Worm (Caenorhabditis elegans) whole organism, L2 larva: ENCODE measurements around the gene F26G1.3.

Experiments
- ZK546.5 ChIP-seq: sonication (generic microtip); optimal IDR thresholded peaks from 2 replicates; lab custom pipeline; 2017; ENCODE audit warnings: missing biosample characterization, missing genetic modification characterization
- blmp-1 ChIP-seq: sonication (generic microtip); optimal IDR thresholded peaks from 2 replicates; lab custom pipeline; 2017; ENCODE audit warnings: missing genetic modification characterization, mild to moderate bottlenecking, missing compliant biosample characterization, antibody characterized with exemption, moderate library complexity; ENCODE audit not compliant: insufficient read depth
- ceh-82 ChIP-seq: fragments of 150-350 bp; optimal IDR thresholded peaks from 2 replicates; lab custom pipeline; 2014; ENCODE audit warnings: missing biosample characterization, missing genetic modification characterization
- elt-3 ChIP-seq: sonication (generic microtip); optimal IDR thresholded peaks from 2 replicates; lab custom pipeline; 2017; ENCODE audit warnings: missing biosample characterization, missing genetic modification characterization
- lin-13 ChIP-seq: fragments of 150-350 bp; optimal IDR thresholded peaks from 2 replicates; lab custom pipeline; 2014; ENCODE audit warnings: missing biosample characterization, missing genetic modification reagents, missing genetic modification characterization
- sem-4 ChIP-seq: fragments of 150-350 bp; optimal IDR thresholded peaks from 2 replicates; lab custom pipeline; 2014; ENCODE audit warnings: missing biosample characterization, missing genetic modification reagents, missing genetic modification characterization
- skn-1 ChIP-seq: sonication (generic microtip); optimal IDR thresholded peaks from 2 replicates; lab custom pipeline; 2017; ENCODE audit warnings: missing biosample characterization, missing genetic modification characterization
- ztf-11 ChIP-seq: sonication (generic microtip); optimal IDR thresholded peaks from 2 replicates; lab custom pipeline; 2017; ENCODE audit warnings: missing biosample characterization, missing genetic modification characterization

ce11 chrII:4806261-4806660 is 47.7 kb downstream of the F26G1.3 start:
- TF ChIP-seq skn-1 (tag; lab: Kevin White, UChicago) (no peak), lin-13 (no peak), elt-3 (tag; lab: Kevin White, UChicago) (no peak), ZK546.5 (tag; lab: Kevin White, UChicago) (no peak), blmp-1 (tag; lab: Kevin White, UChicago) (no peak), sem-4 (tag; lab: Kevin White, UChicago) (no peak), ceh-82 (no peak), ztf-11 (no peak)
